Worm (Caenorhabditis elegans): Measurements from ENCODE around the gene str-33.

- TF ChIP-seq fos-1 (tag; optimal IDR thresholded peaks at IDR 0.05) = no peak
- TF ChIP-seq egl-27 (tag; optimal IDR thresholded peaks at IDR 0.05) = no peak
- TF ChIP-seq lin-35 (GFP tag; optimal IDR thresholded peaks at IDR 0.05) = no peak
- no peak for TF ChIP-seq elt-2 (tag; optimal IDR thresholded peaks at IDR 0.05)
- no peak for TF ChIP-seq blmp-1 (tag; optimal IDR thresholded peaks at IDR 0.05)
- TF ChIP-seq aly-2 (tag; optimal IDR thresholded peaks at IDR 0.05) = no peak
- no peak for TF ChIP-seq zag-1 (tag; optimal IDR thresholded peaks at IDR 0.05)
- no peak for TF ChIP-seq skn-1 (tag; optimal IDR thresholded peaks at IDR 0.05)
- no peak for TF ChIP-seq pag-3 (tag; optimal IDR thresholded peaks at IDR 0.05; ENCODE audit: borderline replicate concordance, insufficient read depth)
- TF ChIP-seq irx-1 (tag; optimal IDR thresholded peaks at IDR 0.05) = no peak
- TF ChIP-seq Y116A8C.19 (tag; optimal IDR thresholded peaks at IDR 0.05; ENCODE audit: borderline replicate concordance) = no peak
- TF ChIP-seq nhr-71 (tag; optimal IDR thresholded peaks at IDR 0.05) = no peak
- TF ChIP-seq ceh-82 (tag; optimal IDR thresholded peaks at IDR 0.05) = no peak
- TF ChIP-seq snpc-4 (tag; optimal IDR thresholded peaks at IDR 0.05) = no peak
Observed at ce11 chrV:2720763-2721162, 7.6 kb upstream of the str-33 start, which contains the start of gene srt-27.

Data from whole organism, L1 larva.